Fruit fly (Drosophila melanogaster) whole organism, embryonic: ENCODE measurements around the gene ast.

Source experiments
- CG10543 ChIP-seq: fragments of 200-800 bp; sonication (Bioruptor generic); optimal IDR thresholded peaks from 3 replicates; lab custom pipeline; 2017; ENCODE audit warnings: missing biosample characterization, mild to moderate bottlenecking, missing genetic modification characterization, moderate library complexity
- CG11247 ChIP-seq: fragments of 200-800 bp; sonication (Bioruptor generic); IDR thresholded peaks from 2 replicates; pipeline ENCODE4 v1.3.6; 2022; ENCODE audit warnings: missing biosample characterization, missing genetic modification characterization
- CG11456 ChIP-seq: fragments of 200-800 bp; sonication (Bioruptor generic); IDR thresholded peaks from 3 replicates; pipeline ENCODE4 v1.3.6; 2022; ENCODE audit warnings: missing biosample characterization, missing genetic modification characterization
- CG11696 ChIP-seq: fragments of 200-800 bp; sonication (Bioruptor generic); IDR thresholded peaks from 2 replicates; pipeline ENCODE4 v1.3.6; 2022; ENCODE audit warnings: missing biosample characterization, missing genetic modification characterization
- CG11723 ChIP-seq: fragments of 200-800 bp; sonication (Bioruptor generic); optimal IDR thresholded peaks from 2 replicates; lab custom pipeline; 2017; ENCODE audit warnings: missing biosample characterization, mild to moderate bottlenecking, missing genetic modification characterization
- CG13296 ChIP-seq: fragments of 200-800 bp; sonication (Bioruptor generic); optimal IDR thresholded peaks from 3 replicates; lab custom pipeline; 2018; ENCODE audit warnings: missing biosample characterization, mild to moderate bottlenecking, missing genetic modification characterization
- CG17186 ChIP-seq: fragments of 200-800 bp; sonication (Bioruptor generic); optimal IDR thresholded peaks from 3 replicates; lab custom pipeline; 2017; ENCODE audit warnings: missing biosample characterization, missing genetic modification reagents, missing genetic modification characterization
- CG17361 ChIP-seq: fragments of 200-800 bp; sonication (Bioruptor generic); IDR thresholded peaks from 3 replicates; pipeline ENCODE4 v1.3.6; 2022; ENCODE audit warnings: missing biosample characterization, missing genetic modification characterization
- CG2120 ChIP-seq: fragments of 200-800 bp; sonication (Bioruptor generic); optimal IDR thresholded peaks from 3 replicates; lab custom pipeline; 2016; ENCODE audit warnings: missing biosample characterization, missing genetic modification characterization
- CG2199 ChIP-seq: fragments of 200-800 bp; sonication (Bioruptor generic); IDR thresholded peaks from 3 replicates; pipeline ENCODE4 v1.3.6; 2022; ENCODE audit warnings: missing biosample characterization, missing genetic modification characterization
- CG2889 ChIP-seq: fragments of 200-800 bp; sonication (Bioruptor generic); IDR thresholded peaks from 3 replicates; pipeline ENCODE4 v1.3.6; 2022; ENCODE audit warnings: missing biosample characterization, missing genetic modification characterization
- CG31441 ChIP-seq: fragments of 200-800 bp; sonication (Bioruptor generic); IDR thresholded peaks from 2 replicates; pipeline ENCODE4 v1.3.6; 2022; ENCODE audit warnings: missing biosample characterization, missing genetic modification characterization
- CG32767 ChIP-seq: fragments of 200-800 bp; sonication (Bioruptor generic); IDR thresholded peaks from 2 replicates; pipeline ENCODE4 v1.3.6; 2022; ENCODE audit warnings: missing biosample characterization, missing genetic modification characterization
- CG34376 ChIP-seq: fragments of 200-800 bp; sonication (Bioruptor generic); optimal IDR thresholded peaks from 2 replicates; lab custom pipeline; 2018; ENCODE audit warnings: missing biosample characterization, mild to moderate bottlenecking, missing genetic modification characterization
- CG5953 ChIP-seq: fragments of 200-800 bp; sonication (Bioruptor generic); IDR thresholded peaks from 2 replicates; pipeline ENCODE4 v1.3.6; 2022; ENCODE audit warnings: missing biosample characterization, missing genetic modification characterization
- CG7357 ChIP-seq: fragments of 200-800 bp; sonication (Bioruptor generic); IDR thresholded peaks from 3 replicates; pipeline ENCODE4 v1.3.6; 2022; ENCODE audit warnings: missing biosample characterization, missing genetic modification characterization
- CG7556 ChIP-seq: fragments of 200-800 bp; sonication (Bioruptor generic); optimal IDR thresholded peaks from 2 replicates; lab custom pipeline; 2017; ENCODE audit warnings: missing biosample characterization, mild to moderate bottlenecking, missing genetic modification characterization
- CG7963 ChIP-seq: fragments of 200-800 bp; sonication (Bioruptor generic); IDR thresholded peaks from 3 replicates; pipeline ENCODE4 v1.3.6; 2022; ENCODE audit warnings: missing biosample characterization, missing genetic modification characterization; ENCODE audit not compliant: partially characterized antibody
- CG8478 ChIP-seq: fragments of >200 bp; optimal IDR thresholded peaks from 2 replicates; lab custom pipeline; 2018
- CG9876 ChIP-seq: fragments of 200-800 bp; sonication (Bioruptor generic); optimal IDR thresholded peaks from 2 replicates; lab custom pipeline; 2016; ENCODE audit warnings: missing biosample characterization, missing genetic modification characterization
- CTCF ChIP-seq: fragments of 200-800 bp; sonication (Bioruptor generic); optimal IDR thresholded peaks from 2 replicates; lab custom pipeline; 2017; ENCODE audit warnings: missing biosample characterization, mild to moderate bottlenecking, missing genetic modification characterization, moderate library complexity
- Ets65A ChIP-seq: fragments of 200-800 bp; sonication (Bioruptor generic); peaks from one replicate; lab custom pipeline; 2016; ENCODE audit warnings: missing biosample characterization, missing genetic modification characterization
- H2.0 ChIP-seq: fragments of 200-800 bp; sonication (Bioruptor generic); IDR thresholded peaks from 2 replicates; pipeline ENCODE4 v1.3.6; 2022; ENCODE audit warnings: missing biosample characterization, missing genetic modification characterization
- Hr78 ChIP-seq, 2 experiments: fragments of 200-800 bp in 1 of 2; fragments of >200 bp in 1 of 2; sonication (Bioruptor generic) in 1 of 2; optimal IDR thresholded peaks; 2 replicates each; lab custom pipeline; 2017 to 2019; ENCODE audit warnings: missing biosample characterization in 2 of 2, missing genetic modification characterization in 2 of 2, mild to moderate bottlenecking in 1 of 2, moderate library complexity in 1 of 2
- Med ChIP-seq: fragments of 200-800 bp; sonication (Bioruptor generic); peaks from one replicate; lab custom pipeline; 2016; ENCODE audit warnings: missing biosample characterization, missing genetic modification characterization, mild to moderate bottlenecking, inconsistent platforms, moderate library complexity
- NC2β ChIP-seq: fragments of 200-800 bp; sonication (Bioruptor generic); optimal IDR thresholded peaks from 2 replicates; lab custom pipeline; 2016; ENCODE audit warnings: missing biosample characterization, missing genetic modification characterization
- Opbp ChIP-seq: fragments of 200-800 bp; sonication (Bioruptor generic); IDR thresholded peaks from 3 replicates; pipeline ENCODE4 v1.3.6; 2022; ENCODE audit warnings: missing biosample characterization, missing genetic modification characterization; ENCODE audit not compliant: partially characterized antibody
- Sox102F ChIP-seq: fragments of 200-800 bp; sonication (Bioruptor generic); optimal IDR thresholded peaks from 2 replicates; lab custom pipeline; 2018; ENCODE audit warnings: missing biosample characterization, mild to moderate bottlenecking, missing genetic modification characterization, moderate library complexity
- Stat92E ChIP-seq, 3 experiments: fragments of >200 bp in 2 of 3; fragments of 200-800 bp in 1 of 3; sonication (Bioruptor generic) in 1 of 3; optimal IDR thresholded peaks; 2 replicates each; lab custom pipeline; 2017 to 2019; ENCODE audit warnings: missing biosample characterization in 3 of 3, missing genetic modification characterization in 3 of 3, mild to moderate bottlenecking in 1 of 3, moderate library complexity in 1 of 3
- Taf1 ChIP-seq: fragments of 200-800 bp; sonication (Bioruptor generic); IDR thresholded peaks from 2 replicates; pipeline ENCODE4 v1.3.6; 2022; ENCODE audit warnings: missing biosample characterization, missing genetic modification characterization
- ara ChIP-seq: fragments of 200-800 bp; sonication (Bioruptor generic); IDR thresholded peaks from 2 replicates; pipeline ENCODE4 v1.3.6; 2022; ENCODE audit warnings: missing biosample characterization, missing genetic modification characterization
- cg ChIP-seq: fragments of 200-800 bp; sonication (Bioruptor generic); optimal IDR thresholded peaks from 3 replicates; lab custom pipeline; 2019; ENCODE audit warnings: missing biosample characterization, mild to moderate bottlenecking, missing genetic modification characterization, moderate library complexity
- chm ChIP-seq: fragments of 200-800 bp; sonication (Bioruptor generic); IDR thresholded peaks from 2 replicates; pipeline ENCODE4 v1.3.6; 2022; ENCODE audit warnings: missing biosample characterization, missing genetic modification characterization
- crol ChIP-seq: fragments of 200-800 bp; sonication (Bioruptor generic); IDR thresholded peaks from 2 replicates; pipeline ENCODE4 v1.3.6; 2022; ENCODE audit warnings: missing biosample characterization, missing genetic modification characterization
- danr ChIP-seq: fragments of 200-800 bp; sonication (Bioruptor generic); IDR thresholded peaks from 2 replicates; pipeline ENCODE4 v1.3.6; 2022; ENCODE audit warnings: missing biosample characterization, missing genetic modification characterization
- dati ChIP-seq: fragments of 200-800 bp; sonication (Bioruptor generic); IDR thresholded peaks from 2 replicates; pipeline ENCODE4 v1.3.6; 2022; ENCODE audit warnings: missing biosample characterization, missing genetic modification characterization
- fd64A ChIP-seq: fragments of 200-800 bp; sonication (Bioruptor generic); optimal IDR thresholded peaks from 3 replicates; lab custom pipeline; 2018; ENCODE audit warnings: missing biosample characterization, mild to moderate bottlenecking, missing genetic modification characterization
- fu2 ChIP-seq: fragments of 200-800 bp; sonication (Bioruptor generic); optimal IDR thresholded peaks from 2 replicates; lab custom pipeline; 2016; ENCODE audit warnings: missing biosample characterization, missing genetic modification characterization
- gsb ChIP-seq: fragments of 200-800 bp; sonication (Bioruptor generic); IDR thresholded peaks from 2 replicates; pipeline ENCODE4 v1.3.6; 2022; ENCODE audit warnings: missing biosample characterization, missing genetic modification characterization
- kni ChIP-seq: fragments of 200-800 bp; sonication (Bioruptor generic); optimal IDR thresholded peaks from 3 replicates; lab custom pipeline; 2017; ENCODE audit warnings: mild to moderate bottlenecking, missing biosample characterization, missing genetic modification reagents, missing genetic modification characterization
- nmo ChIP-seq: fragments of 200-800 bp; sonication (Bioruptor generic); optimal IDR thresholded peaks from 2 replicates; lab custom pipeline; 2018; ENCODE audit warnings: missing biosample characterization, mild to moderate bottlenecking, missing genetic modification characterization, moderate library complexity
- odd ChIP-seq: fragments of 200-800 bp; sonication (Bioruptor generic); optimal IDR thresholded peaks from 2 replicates; lab custom pipeline; 2017; ENCODE audit warnings: missing biosample characterization, mild to moderate bottlenecking, missing genetic modification characterization
- onecut ChIP-seq: fragments of 200-800 bp; sonication (Bioruptor generic); IDR thresholded peaks from 2 replicates; pipeline ENCODE4 v1.3.6; 2022; ENCODE audit warnings: missing biosample characterization, missing genetic modification characterization
- rib ChIP-seq: fragments of 200-800 bp; sonication (Bioruptor generic); IDR thresholded peaks from 2 replicates; pipeline ENCODE4 v1.3.6; 2022; ENCODE audit warnings: missing biosample characterization, missing genetic modification characterization
- schlank ChIP-seq: fragments of 200-800 bp; sonication (Bioruptor generic); optimal IDR thresholded peaks from 2 replicates; lab custom pipeline; 2018; ENCODE audit warnings: missing biosample characterization, mild to moderate bottlenecking, missing genetic modification characterization
- sens ChIP-seq: fragments of 200-800 bp; sonication (Bioruptor generic); peaks from one replicate; lab custom pipeline; 2016; ENCODE audit warnings: missing biosample characterization, missing genetic modification characterization
- sisA ChIP-seq: fragments of 200-800 bp; sonication (Bioruptor generic); IDR thresholded peaks from 2 replicates; pipeline ENCODE4 v1.3.6; 2022; ENCODE audit warnings: missing biosample characterization, missing genetic modification characterization
- sna ChIP-seq: fragments of 200-800 bp; sonication (Bioruptor generic); IDR thresholded peaks from 2 replicates; pipeline ENCODE4 v1.3.6; 2022; ENCODE audit warnings: missing biosample characterization, missing genetic modification characterization; ENCODE audit not compliant: partially characterized antibody
- so ChIP-seq: fragments of 200-800 bp; sonication (Bioruptor generic); IDR thresholded peaks from 3 replicates; pipeline ENCODE4 v1.3.6; 2022; ENCODE audit warnings: missing biosample characterization, missing genetic modification characterization
- ttk ChIP-seq: fragments of 200-800 bp; sonication (Bioruptor generic); IDR thresholded peaks from 2 replicates; pipeline ENCODE4 v2.1.2; 2022; ENCODE audit warnings: missing biosample characterization, missing genetic modification characterization

ast gene

dm6 chr2L:1063695-1064094 is 14.1 kb upstream of the ast start:
- TF ChIP-seq ara (GFP tag; lab: Robert Waterston, UW) (0 out of 2 replicates have a peak, but pooled peaks have one; percentile 6), CG31441 (GFP tag; lab: Robert Waterston, UW) (no peak)

DNA sequence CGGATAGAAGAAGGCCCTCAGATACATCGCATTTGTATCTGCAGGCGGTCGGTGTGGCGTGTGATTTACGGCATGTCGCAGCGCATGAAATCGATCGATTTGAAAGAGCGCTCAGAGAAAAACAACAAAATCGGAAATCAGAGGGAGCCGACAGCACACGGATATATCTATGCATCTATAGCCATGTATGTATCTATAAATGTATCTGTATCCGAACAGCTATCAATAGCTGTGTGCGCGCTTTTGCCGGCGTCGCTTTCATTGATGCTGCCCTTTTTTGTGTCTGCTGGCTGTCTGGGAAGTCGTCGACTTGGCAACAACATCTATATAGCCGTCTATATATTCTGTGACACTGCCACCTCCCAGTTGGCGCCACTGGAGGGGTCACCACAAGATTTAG is 13.2 kb upstream of the ast start:
- TF ChIP-seq CG2199 (GFP tag; lab: Robert Waterston, UW), result peak; percentile 74; the same call in 2 of the 3 replicates
- peak; percentile 62 for TF ChIP-seq onecut
- peak; percentile 26; the same call in 1 of the 2 replicates for TF ChIP-seq CG32767 (GFP tag; lab: Robert Waterston, UW)
- TF ChIP-seq odd (GFP tag; lab: Kevin White, UChicago), result no peak
- TF ChIP-seq kni, result peak; percentile 23
- no peak for TF ChIP-seq CG5953 (GFP tag; lab: Robert Waterston, UW)
- peak; percentile 49 for TF ChIP-seq cg (GFP tag; lab: Kevin White, UChicago)
- TF ChIP-seq Hr78 (GFP tag; optimal IDR thresholded peaks at IDR 0.05; lab: Kevin White, UChicago), result peak in 1 of 2 experiments; percentile 52
- peak; percentile 59 for TF ChIP-seq sens (GFP tag; lab: Kevin White, UChicago)
- TF ChIP-seq Med (GFP tag; lab: Kevin White, UChicago), result peak; percentile 71

DNA sequence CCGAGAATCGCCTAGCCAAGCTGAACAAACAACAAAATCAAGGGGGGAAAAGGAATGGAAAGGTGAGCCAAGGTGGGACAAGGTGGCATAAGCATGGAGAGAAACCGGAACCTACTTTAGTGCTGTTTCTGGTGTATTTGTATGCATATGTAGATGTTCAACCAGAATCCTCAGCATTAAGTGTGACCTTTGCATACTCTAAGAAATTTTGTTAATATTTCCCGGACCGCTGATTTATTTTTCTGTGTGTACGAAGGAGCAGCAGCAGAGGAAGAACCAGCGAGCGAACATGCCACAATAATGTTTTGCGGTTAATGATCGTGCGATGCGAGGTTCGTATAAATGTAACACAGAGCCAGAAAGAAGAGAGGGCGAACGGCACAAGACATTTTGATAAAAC is 12.7 kb upstream of the ast start:
- no peak for TF ChIP-seq CG11696
- no peak for TF ChIP-seq CG10543
- TF ChIP-seq fu2 (GFP tag; lab: Kevin White, UChicago), result no peak
- peak; percentile 38; the same call in 1 of the 2 replicates for TF ChIP-seq sisA
- no peak for TF ChIP-seq dati (GFP tag; lab: Robert Waterston, UW)
- no peak for TF ChIP-seq fd64A (GFP tag; lab: Kevin White, UChicago)
- TF ChIP-seq Taf1, result no peak
- TF ChIP-seq CG11723 (GFP tag; lab: Kevin White, UChicago), result no peak
- TF ChIP-seq CG9876 (GFP tag; lab: Kevin White, UChicago), result no peak
- TF ChIP-seq CG2889 (GFP tag; lab: Robert Waterston, UW), result no peak
- no peak for TF ChIP-seq ttk (GFP tag; lab: Robert Waterston, UW)
- no peak for TF ChIP-seq CG7963
- no peak for TF ChIP-seq CG7357
- TF ChIP-seq gsb, result no peak
- no peak for TF ChIP-seq NC2β (GFP tag; lab: Kevin White, UChicago)
- TF ChIP-seq CG7556 (GFP tag; lab: Kevin White, UChicago), result no peak
- TF ChIP-seq crol (GFP tag; lab: Robert Waterston, UW), result no peak
- TF ChIP-seq schlank (tag; lab: Kevin White, UChicago), result no peak
- no peak for TF ChIP-seq Opbp (GFP tag; lab: Robert Waterston, UW)
- no peak for TF ChIP-seq CG2120
- TF ChIP-seq rib (GFP tag; lab: Robert Waterston, UW), result no peak
- no peak for TF ChIP-seq H2.0 (GFP tag; lab: Robert Waterston, UW)
- TF ChIP-seq onecut, result 0 out of 2 replicates have a peak, but pooled peaks have one; percentile 6
- no peak for TF ChIP-seq nmo
- no peak for TF ChIP-seq CG17186 (GFP tag; lab: Kevin White, UChicago)
- TF ChIP-seq CG8478 (lab: Kevin White, UChicago), result no peak
- TF ChIP-seq CG11247 (GFP tag; lab: Robert Waterston, UW), result 0 out of 2 replicates have a peak, but pooled peaks have one; percentile 7
- no peak for TF ChIP-seq so (GFP tag; lab: Robert Waterston, UW)
- TF ChIP-seq CTCF (GFP tag; lab: Kevin White, UChicago), result no peak
- no peak for TF ChIP-seq sna (GFP tag; lab: Robert Waterston, UW)
- TF ChIP-seq Sox102F (GFP tag; lab: Kevin White, UChicago), result peak; percentile 27
- no peak for TF ChIP-seq danr (GFP tag; lab: Robert Waterston, UW)
- TF ChIP-seq CG17361 (GFP tag; lab: Robert Waterston, UW), result no peak
- TF ChIP-seq chm (GFP tag; lab: Robert Waterston, UW), result peak; percentile 28; the same call in 1 of the 2 replicates
- TF ChIP-seq CG34376 (GFP tag; lab: Kevin White, UChicago), result no peak
- peak; percentile 87 for TF ChIP-seq Ets65A (GFP tag; lab: Kevin White, UChicago)
- TF ChIP-seq CG13296, result no peak
- TF ChIP-seq CG11456 (GFP tag; lab: Robert Waterston, UW), result no peak
- no peak for TF ChIP-seq Stat92E (GFP tag; optimal IDR thresholded peaks at IDR 0.05; lab: Kevin White, UChicago)
